Worm (Caenorhabditis elegans) whole organism, L3 larva: ENCODE measurements around the gene F14H3.15.

Source experiments
- nhr-12 ChIP-seq: fragments of 150-350 bp; optimal IDR thresholded peaks from 2 replicates; lab custom pipeline; 2014; ENCODE audit warnings: missing biosample characterization, missing genetic modification characterization
- nhr-67 ChIP-seq: fragments of 150-350 bp; optimal IDR thresholded peaks from 2 replicates; lab custom pipeline; 2014; ENCODE audit warnings: missing biosample characterization, missing genetic modification characterization

ce11 chrV:16031571-16031970, 28.5 kb downstream of the F14H3.15 start, which contains the start of gene T10C6.7:
- TF ChIP-seq nhr-12 (tag; lab: Kevin White, UChicago) (no peak), nhr-67 (tag; lab: Kevin White, UChicago) (no peak)
